Fruit fly (Drosophila melanogaster) whole organism, adult: ENCODE results near the gene CG17633.

Source experiments
- CG11617 ChIP-seq: fragments of 200-800 bp; sonication (Bioruptor generic); optimal IDR thresholded peaks from 2 replicates; lab custom pipeline; 2017; ENCODE audit warnings: mild to moderate bottlenecking, missing biosample characterization, missing genetic modification reagents, missing genetic modification characterization
- CG12768 ChIP-seq: fragments of 200-800 bp; sonication (Bioruptor generic); optimal IDR thresholded peaks from 2 replicates; lab custom pipeline; 2017; ENCODE audit warnings: missing biosample characterization, missing genetic modification characterization, mild to moderate bottlenecking, moderate library complexity, missing genetic modification reagents
- CG14711 ChIP-seq: fragments of 200-800 bp; sonication (Bioruptor generic); optimal IDR thresholded peaks from 2 replicates; lab custom pipeline; 2018; ENCODE audit warnings: missing biosample characterization, mild to moderate bottlenecking, missing genetic modification characterization, moderate library complexity
- CG1620 ChIP-seq: fragments of 200-800 bp; sonication (Bioruptor generic); optimal IDR thresholded peaks from 2 replicates; lab custom pipeline; 2016; ENCODE audit warnings: missing biosample characterization, missing genetic modification characterization
- CG33017 ChIP-seq: fragments of 200-800 bp; sonication (Bioruptor generic); optimal IDR thresholded peaks from 2 replicates; lab custom pipeline; 2018; ENCODE audit warnings: missing biosample characterization, mild to moderate bottlenecking, missing genetic modification characterization, moderate library complexity
- CG5204 ChIP-seq: fragments of 200-800 bp; sonication (Bioruptor generic); optimal IDR thresholded peaks from 2 replicates; lab custom pipeline; 2016; ENCODE audit warnings: missing biosample characterization, missing genetic modification characterization
- CG7045 ChIP-seq: fragments of 200-800 bp; sonication (Bioruptor generic); optimal IDR thresholded peaks from 2 replicates; lab custom pipeline; 2017; ENCODE audit warnings: missing biosample characterization, mild to moderate bottlenecking, missing genetic modification characterization
- CG7101 ChIP-seq: fragments of 200-800 bp; sonication (Bioruptor generic); optimal IDR thresholded peaks from 2 replicates; lab custom pipeline; 2018; ENCODE audit warnings: missing biosample characterization, mild to moderate bottlenecking, missing genetic modification characterization, moderate library complexity
- Clk ChIP-seq: fragments of 200-800 bp; sonication (Bioruptor generic); optimal IDR thresholded peaks from 2 replicates; lab custom pipeline; 2017; ENCODE audit warnings: missing biosample characterization, missing genetic modification characterization
- Crg-1 ChIP-seq: fragments of 200-800 bp; sonication (Bioruptor generic); optimal IDR thresholded peaks from 2 replicates; lab custom pipeline; 2016; ENCODE audit warnings: missing biosample characterization, missing genetic modification characterization
- Hr96 ChIP-seq: fragments of 200-800 bp; sonication (Bioruptor generic); optimal IDR thresholded peaks from 2 replicates; lab custom pipeline; 2016; ENCODE audit warnings: missing biosample characterization, missing genetic modification characterization
- Mnt ChIP-seq: fragments of 200-800 bp; sonication (Bioruptor generic); optimal IDR thresholded peaks from 2 replicates; lab custom pipeline; 2016; ENCODE audit warnings: missing biosample characterization, mild to moderate bottlenecking, missing genetic modification characterization
- bab1 ChIP-seq: fragments of 200-800 bp; sonication (Bioruptor generic); optimal IDR thresholded peaks from 3 replicates; lab custom pipeline; 2019; ENCODE audit warnings: missing biosample characterization, mild to moderate bottlenecking, missing genetic modification characterization, moderate library complexity
- cic ChIP-seq: fragments of 200-800 bp; sonication (Bioruptor generic); optimal IDR thresholded peaks from 2 replicates; lab custom pipeline; 2017; ENCODE audit warnings: missing biosample characterization, mild to moderate bottlenecking, missing genetic modification characterization, moderate library complexity
- cnc ChIP-seq, 2 experiments: fragments of >200 bp; optimal IDR thresholded peaks; 2 replicates each; lab custom pipeline; 2017
- kay ChIP-seq: fragments of 200-800 bp; sonication (Bioruptor generic); peaks from one replicate; lab custom pipeline; 2016; ENCODE audit warnings: missing biosample characterization, missing genetic modification characterization, borderline replicate concordance
- ovo ChIP-seq: fragments of 200-800 bp; sonication (Bioruptor generic); optimal IDR thresholded peaks from 2 replicates; lab custom pipeline; 2016; ENCODE audit warnings: missing biosample characterization, missing genetic modification characterization
- pad ChIP-seq: fragments of 200-800 bp; sonication (Bioruptor generic); optimal IDR thresholded peaks from 3 replicates; lab custom pipeline; 2017; ENCODE audit warnings: missing biosample characterization, missing genetic modification characterization, mild to moderate bottlenecking, moderate library complexity, missing genetic modification reagents
- tj ChIP-seq: fragments of 200-800 bp; sonication (Bioruptor generic); optimal IDR thresholded peaks from 3 replicates; lab custom pipeline; 2017; ENCODE audit warnings: missing biosample characterization, mild to moderate bottlenecking, missing genetic modification characterization, moderate library complexity
- toe ChIP-seq: fragments of 200-800 bp; sonication (Bioruptor generic); optimal IDR thresholded peaks from 2 replicates; lab custom pipeline; 2016; ENCODE audit warnings: missing biosample characterization, missing genetic modification characterization

Gene CG17633

DNA sequence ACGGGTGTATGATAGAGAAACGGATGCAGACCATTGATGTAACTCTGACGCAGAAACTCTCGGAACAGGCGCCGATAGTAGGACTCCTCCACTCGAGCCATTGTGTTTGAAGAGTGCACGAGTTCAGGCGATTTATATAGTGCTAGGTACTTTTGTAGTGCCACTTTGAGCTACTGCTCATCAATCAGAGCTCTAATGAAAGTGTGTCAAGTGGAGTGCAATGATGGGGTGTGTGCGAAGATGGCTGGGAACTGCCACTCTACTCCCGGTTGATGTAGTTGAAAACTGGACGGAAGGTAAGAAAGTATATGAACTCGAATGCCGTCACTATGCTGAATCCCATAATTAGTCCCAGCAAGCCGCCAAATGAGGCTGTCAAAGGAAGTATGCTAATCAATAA, 2.0 kb downstream of the CG17633 start, which contains the start of gene ppk18:
Gene ppk18 (minus strand): TSS at position 101 of the 400 bp plus-strand sequence.
- no peak for TF ChIP-seq CG11617
- TF ChIP-seq Hr96 = no peak
- no peak for TF ChIP-seq toe
- no peak for TF ChIP-seq CG1620
- no peak for TF ChIP-seq CG12768 (GFP tag; lab: Kevin White, UChicago)
- no peak for TF ChIP-seq cnc (optimal IDR thresholded peaks at IDR 0.05; lab: Kevin White, UChicago)
- no peak for TF ChIP-seq CG7101 (tag; lab: Kevin White, UChicago)
- no peak for TF ChIP-seq CG33017 (tag; lab: Kevin White, UChicago)
- no peak for TF ChIP-seq bab1 (GFP tag; lab: Kevin White, UChicago)
- TF ChIP-seq kay (GFP tag; lab: Kevin White, UChicago) = no peak
- no peak for TF ChIP-seq Mnt (GFP tag; lab: Kevin White, UChicago)
- no peak for TF ChIP-seq CG7045 (GFP tag; lab: Kevin White, UChicago)
- no peak for TF ChIP-seq tj (GFP tag; lab: Kevin White, UChicago)
- no peak for TF ChIP-seq Crg-1 (GFP tag; lab: Kevin White, UChicago)
- TF ChIP-seq Clk (GFP tag; lab: Kevin White, UChicago) = no peak

DNA sequence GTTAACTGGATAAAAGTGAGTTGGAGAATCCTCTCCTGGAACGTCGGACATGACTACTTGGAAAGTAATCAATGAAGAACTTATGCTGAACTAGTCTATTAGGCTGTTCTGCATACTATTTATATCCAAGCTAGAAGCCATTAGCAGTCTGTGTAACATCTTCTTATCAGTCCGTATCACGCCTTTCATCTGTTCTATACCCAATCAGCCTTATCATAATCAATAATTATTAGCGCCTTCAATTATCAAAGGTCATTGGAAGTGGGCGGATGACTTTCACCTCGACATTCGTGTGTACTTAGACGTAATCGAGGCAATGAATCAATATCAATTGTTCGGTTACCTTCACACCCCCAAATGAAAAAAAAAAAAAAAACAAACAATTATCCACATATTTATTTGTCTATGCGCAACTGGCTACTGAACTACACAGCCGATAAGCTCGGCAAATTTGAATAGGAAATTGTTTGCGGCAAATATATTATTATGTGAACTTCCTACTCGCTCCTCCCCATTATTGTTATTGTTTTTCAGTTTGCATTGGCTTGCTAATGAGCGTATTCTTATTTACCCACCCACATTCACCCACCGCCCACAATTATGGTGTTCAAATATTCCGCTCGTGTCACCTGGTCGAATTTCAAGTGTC, 6.2 kb downstream of the CG17633 start, which contains the start of the genes ppk11 and ppk16:
Gene ppk11 (minus strand): TSS at position 51 of the 649 bp plus-strand sequence.
Gene ppk16 (minus strand): TSS at position 51 of the 649 bp plus-strand sequence.
- TF ChIP-seq CG11617 (peak; percentile 16), Clk (GFP tag; lab: Kevin White, UChicago) (no peak), CG33017 (tag; lab: Kevin White, UChicago) (no peak), CG7101 (tag; lab: Kevin White, UChicago) (peak; percentile 25), cnc (optimal IDR thresholded peaks at IDR 0.05; lab: Kevin White, UChicago) (no peak), pad (GFP tag; lab: Kevin White, UChicago) (no peak), toe (no peak), CG1620 (no peak), ovo (peak; percentile 2), CG12768 (GFP tag; lab: Kevin White, UChicago) (no peak), kay (GFP tag; lab: Kevin White, UChicago) (peak; percentile 35), Hr96 (no peak), Mnt (GFP tag; lab: Kevin White, UChicago) (peak; percentile 10), CG7045 (GFP tag; lab: Kevin White, UChicago) (no peak), cic (GFP tag; lab: Kevin White, UChicago) (no peak), bab1 (GFP tag; lab: Kevin White, UChicago) (no peak), Crg-1 (GFP tag; lab: Kevin White, UChicago) (peak; percentile 10), CG14711 (peak; percentile 16), tj (GFP tag; lab: Kevin White, UChicago) (no peak), CG5204 (GFP tag; lab: Kevin White, UChicago) (no peak)

DNA sequence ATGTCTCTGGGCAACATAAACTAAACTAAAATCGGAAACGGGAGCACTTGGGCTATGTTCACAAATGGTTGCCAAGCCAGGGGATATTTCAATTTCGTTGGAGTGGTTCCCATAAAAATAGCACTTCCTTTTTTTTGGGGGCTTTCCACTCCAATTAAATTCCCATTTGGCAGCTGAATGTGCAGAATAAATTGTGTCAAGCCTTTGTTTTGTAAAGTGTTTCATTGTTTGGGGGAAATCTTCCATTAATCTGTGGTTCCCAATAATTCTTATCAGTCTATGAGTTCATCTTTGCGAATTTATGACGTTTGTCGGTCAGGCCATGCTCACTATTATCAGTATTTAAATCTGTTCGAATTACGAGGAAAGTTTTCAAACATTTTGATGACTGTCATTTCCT, 9.1 kb downstream of the CG17633 start:
- TF ChIP-seq CG5204 (GFP tag; lab: Kevin White, UChicago) (no peak), CG12768 (GFP tag; lab: Kevin White, UChicago) (no peak), Mnt (GFP tag; lab: Kevin White, UChicago) (no peak), CG33017 (tag; lab: Kevin White, UChicago) (no peak)

DNA sequence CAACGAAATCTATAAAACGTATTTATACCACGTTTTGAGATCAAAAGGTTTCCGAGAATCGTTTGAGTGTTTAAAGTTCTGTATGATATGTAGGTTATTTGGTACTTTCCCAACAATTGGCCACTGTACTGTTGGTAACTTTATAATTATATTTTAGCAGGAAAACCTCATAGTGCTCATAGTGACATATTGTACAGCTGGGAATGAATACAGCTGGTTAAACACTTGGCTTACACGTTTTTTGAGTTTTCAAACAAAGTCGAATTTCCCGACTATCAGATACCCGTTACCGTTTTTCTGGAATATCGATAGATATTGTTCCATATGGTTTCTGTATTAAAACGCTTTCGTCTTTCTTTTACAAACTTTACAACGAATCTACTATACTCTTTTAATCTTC, 9.6 kb downstream of the CG17633 start:
- TF ChIP-seq kay (GFP tag; lab: Kevin White, UChicago) = no peak
- no peak for TF ChIP-seq CG1620
- no peak for TF ChIP-seq toe
- TF ChIP-seq CG12768 (GFP tag; lab: Kevin White, UChicago) = no peak
- no peak for TF ChIP-seq Mnt (GFP tag; lab: Kevin White, UChicago)
- TF ChIP-seq CG14711 = no peak
- TF ChIP-seq CG7045 (GFP tag; lab: Kevin White, UChicago) = no peak
- no peak for TF ChIP-seq ovo
- no peak for TF ChIP-seq pad (GFP tag; lab: Kevin White, UChicago)
- TF ChIP-seq CG7101 (tag; lab: Kevin White, UChicago) = no peak
- TF ChIP-seq bab1 (GFP tag; lab: Kevin White, UChicago) = no peak
- TF ChIP-seq CG5204 (GFP tag; lab: Kevin White, UChicago) = no peak
- TF ChIP-seq Clk (GFP tag; lab: Kevin White, UChicago) = no peak

DNA sequence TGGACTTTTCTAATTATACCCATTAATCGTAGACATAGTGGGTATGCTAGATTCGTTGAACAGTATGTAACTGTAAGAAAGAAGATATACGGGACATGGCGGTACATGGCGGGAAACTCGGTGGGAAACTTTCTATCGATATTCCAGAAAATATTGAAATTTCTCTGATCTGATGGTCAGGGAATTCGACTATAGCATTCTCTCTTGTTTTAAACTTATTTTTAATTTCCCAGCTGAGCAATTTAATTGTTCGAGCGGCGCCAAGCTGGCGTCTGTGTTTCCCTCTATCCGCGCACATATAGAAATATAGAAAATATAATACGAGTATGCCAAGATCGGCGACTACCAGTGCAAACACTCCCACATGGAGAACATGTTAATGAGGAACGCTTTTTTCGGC, 10.3 kb downstream of the CG17633 start:
- no peak for TF ChIP-seq Hr96
- no peak for TF ChIP-seq Crg-1 (GFP tag; lab: Kevin White, UChicago)
- TF ChIP-seq CG12768 (GFP tag; lab: Kevin White, UChicago) = peak; percentile 17
- no peak for TF ChIP-seq toe
- no peak for TF ChIP-seq CG1620
- no peak for TF ChIP-seq ovo
- no peak for TF ChIP-seq Clk (GFP tag; lab: Kevin White, UChicago)
- TF ChIP-seq pad (GFP tag; lab: Kevin White, UChicago) = no peak
- no peak for TF ChIP-seq tj (GFP tag; lab: Kevin White, UChicago)
- no peak for TF ChIP-seq bab1 (GFP tag; lab: Kevin White, UChicago)
- TF ChIP-seq Mnt (GFP tag; lab: Kevin White, UChicago) = no peak
- peak; percentile 69 for TF ChIP-seq CG33017 (tag; lab: Kevin White, UChicago)
- peak; percentile 51 for TF ChIP-seq CG7045 (GFP tag; lab: Kevin White, UChicago)
- TF ChIP-seq CG14711 = no peak
- TF ChIP-seq cnc (optimal IDR thresholded peaks at IDR 0.05; lab: Kevin White, UChicago) = no peak
- TF ChIP-seq CG7101 (tag; lab: Kevin White, UChicago) = peak; percentile 59
- TF ChIP-seq CG11617 = peak; percentile 29
- peak; percentile 42 for TF ChIP-seq CG5204 (GFP tag; lab: Kevin White, UChicago)
- peak; percentile 63 for TF ChIP-seq kay (GFP tag; lab: Kevin White, UChicago)
- peak; percentile 41 for TF ChIP-seq cic (GFP tag; lab: Kevin White, UChicago)
